Fruit fly (Drosophila melanogaster): ENCODE measurements around the gene Moe.

Moe gene

DNA sequence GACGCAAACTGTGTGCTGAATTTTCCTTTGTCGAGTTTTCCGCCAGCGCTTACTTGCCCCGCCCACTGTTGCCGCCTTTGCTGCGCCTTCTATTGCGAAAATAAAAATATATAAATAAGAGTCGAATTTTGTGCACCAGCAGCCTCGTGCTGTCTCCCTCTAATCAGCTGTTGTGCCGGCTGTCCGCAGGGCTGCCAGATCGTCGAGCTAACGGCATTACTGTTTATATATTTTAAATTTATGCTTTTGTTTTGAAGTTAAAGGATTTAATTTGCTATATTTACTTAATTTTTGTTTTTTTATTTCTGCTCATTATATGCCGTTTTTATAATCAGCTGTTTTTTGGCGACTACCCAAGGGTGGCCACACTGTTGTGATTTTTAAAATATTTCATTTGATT is 2.0 kb upstream of the Moe start, which contains the start of gene Uros1 (continued):
- TF ChIP-seq Met (GFP tag; optimal IDR thresholded peaks at IDR 0.05): peak; percentile 28
- peak; percentile 53 for TF ChIP-seq Hr4 (GFP tag; optimal IDR thresholded peaks at IDR 0.05)
- no peak for TF ChIP-seq CG8119 (GFP tag; IDR thresholded peaks at IDR 0.05)
- peak; percentile 33 for TF ChIP-seq topi (GFP tag; optimal IDR thresholded peaks at IDR 0.05)
- TF ChIP-seq net (GFP tag; optimal IDR thresholded peaks at IDR 0.05): no peak
- peak; percentile 19 for TF ChIP-seq CG31627 (GFP tag; optimal IDR thresholded peaks at IDR 0.05)
- TF ChIP-seq CG4318 (GFP tag; optimal IDR thresholded peaks at IDR 0.05): no peak
- TF ChIP-seq cyc (GFP tag; optimal IDR thresholded peaks at IDR 0.05): peak; percentile 3

DNA sequence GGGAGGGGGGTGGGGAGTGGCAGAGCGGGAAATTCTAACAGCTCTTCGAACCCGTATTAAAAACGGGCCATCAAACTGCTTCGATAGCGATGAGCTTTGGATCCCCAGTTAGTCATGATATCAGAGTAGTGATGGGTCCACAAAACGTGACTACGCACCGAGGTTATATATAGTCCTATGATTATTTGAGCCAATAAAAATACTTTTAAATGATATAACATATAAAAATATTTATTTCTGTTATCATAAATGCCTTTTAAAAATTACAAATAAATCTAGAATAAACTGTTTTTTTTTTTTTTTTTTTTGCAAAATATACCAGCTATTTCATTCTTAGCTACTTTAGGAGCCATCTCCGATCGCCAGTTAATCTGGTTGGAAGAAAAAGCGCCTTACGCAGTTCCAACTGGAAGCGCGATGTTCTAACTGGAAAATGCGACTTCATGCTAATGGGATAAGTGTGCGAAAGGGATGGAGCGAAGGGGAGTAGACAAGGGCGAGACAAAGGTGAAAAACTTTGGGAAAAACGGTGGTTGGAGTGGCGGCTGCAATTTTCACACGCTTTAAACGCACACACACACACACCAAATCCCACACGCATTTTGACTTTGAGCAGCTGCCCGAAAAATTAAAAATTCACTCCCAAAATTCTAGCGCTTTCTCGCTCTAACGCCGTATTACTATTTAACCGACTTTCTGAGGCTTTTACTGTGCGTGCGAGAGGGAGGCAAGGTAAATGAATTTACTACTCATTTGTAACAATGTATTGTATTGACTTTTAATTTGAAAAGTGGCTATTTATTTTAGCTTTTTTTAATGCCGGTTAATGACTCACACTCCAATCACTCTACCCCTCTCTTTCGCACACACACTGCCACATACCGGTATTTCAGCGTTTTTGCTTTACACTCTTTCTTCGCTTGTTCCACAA is 1.0 kb downstream of the Moe start:
- TF ChIP-seq fkh (GFP tag; optimal IDR thresholded peaks at IDR 0.05) (peak; percentile 65), CG10631 (GFP tag; optimal IDR thresholded peaks at IDR 0.05) (peak; percentile 37), OdsH (GFP tag; optimal IDR thresholded peaks at IDR 0.05) (peak; percentile 8), eg (GFP tag; IDR thresholded peaks at IDR 0.05) (0 out of 3 replicates have a peak, but pooled peaks have one; percentile 19), acj6 (GFP tag; optimal IDR thresholded peaks at IDR 0.05) (peak; percentile 11), CG15336 (GFP tag; IDR thresholded peaks at IDR 0.05) (peak; percentile 61), CG32006 (GFP tag; optimal IDR thresholded peaks at IDR 0.05) (peak; percentile 48), CG7368 (GFP tag; optimal IDR thresholded peaks at IDR 0.05) (no peak), Eip78C (GFP tag) (peak; percentile 45), fd59A (GFP tag; optimal IDR thresholded peaks at IDR 0.05) (no peak), CG8119 (GFP tag; IDR thresholded peaks at IDR 0.05) (peak; percentile 45; the same call in 1 of the 3 replicates), cyc (GFP tag; optimal IDR thresholded peaks at IDR 0.05) (no peak), achi (GFP tag; optimal IDR thresholded peaks at IDR 0.05) (peak; percentile 10), dsx (GFP tag; optimal IDR thresholded peaks at IDR 0.05; ENCODE audit: poor library complexity, severe bottlenecking) (peak; percentile 16), CG6163 (GFP tag; IDR thresholded peaks at IDR 0.05) (0 out of 3 replicates have a peak, but pooled peaks have one; percentile 9), vri (GFP tag; optimal IDR thresholded peaks at IDR 0.05) (peak; percentile 1), CG9139 (GFP tag; optimal IDR thresholded peaks at IDR 0.05) (no peak), pdm3 (GFP tag; optimal IDR thresholded peaks at IDR 0.05) (peak; percentile 3)

DNA sequence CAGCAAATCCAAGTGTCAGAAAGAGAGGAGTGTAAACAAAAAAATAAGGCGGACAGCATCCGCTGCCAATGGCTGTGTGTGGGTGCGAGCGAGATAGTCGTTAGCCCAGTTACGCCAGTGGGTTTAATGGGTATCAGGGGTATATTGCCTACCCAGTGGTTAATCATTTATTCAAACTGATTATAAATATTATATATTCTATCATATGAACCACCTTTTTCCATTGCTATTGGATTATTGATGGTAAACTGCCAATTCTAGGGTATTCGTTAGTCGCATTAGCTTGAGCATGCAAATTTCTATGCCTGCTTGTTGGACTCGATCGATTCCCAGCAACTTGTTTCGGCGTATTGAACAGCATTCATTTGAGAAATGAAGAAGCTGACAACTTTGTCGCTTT is 2.1 kb downstream of the Moe start:
- TF ChIP-seq CG6276 (GFP tag; optimal IDR thresholded peaks at IDR 0.05) (peak; percentile 94), Eip93F (GFP tag; optimal IDR thresholded peaks at IDR 0.05) (peak; percentile 88), CG11902 (GFP tag; optimal IDR thresholded peaks at IDR 0.05) (peak; percentile 89), CG16779 (tag; optimal IDR thresholded peaks at IDR 0.05) (peak; percentile 83), svp (GFP tag) (peak; percentile 95), CG10631 (GFP tag; optimal IDR thresholded peaks at IDR 0.05) (peak; percentile 92), Smox (GFP tag; optimal IDR thresholded peaks at IDR 0.05) (peak; percentile 88), CG10669 (GFP tag; optimal IDR thresholded peaks at IDR 0.05) (peak; percentile 86), CG3032 (tag; optimal IDR thresholded peaks at IDR 0.05) (peak; percentile 85), CG9139 (GFP tag; optimal IDR thresholded peaks at IDR 0.05) (peak; percentile 80), cyc (GFP tag; optimal IDR thresholded peaks at IDR 0.05) (peak; percentile 89), salr (GFP tag; optimal IDR thresholded peaks at IDR 0.05) (peak; percentile 76 to 85), Lpt (GFP tag; optimal IDR thresholded peaks at IDR 0.05) (peak; percentile 95), Blimp-1 (GFP tag; optimal IDR thresholded peaks at IDR 0.05) (peak; percentile 78), CG32006 (GFP tag; optimal IDR thresholded peaks at IDR 0.05) (peak; percentile 96), achi (GFP tag; optimal IDR thresholded peaks at IDR 0.05) (peak; percentile 92), ss (GFP tag; optimal IDR thresholded peaks at IDR 0.05) (peak; percentile 72 to 82), CG15336 (GFP tag; IDR thresholded peaks at IDR 0.05) (peak; percentile 97), CG6163 (GFP tag; IDR thresholded peaks at IDR 0.05) (peak; percentile 97), eg (GFP tag; IDR thresholded peaks at IDR 0.05) (peak; percentile 98), Eip78C (GFP tag) (peak; percentile 97), Sox14 (GFP tag; optimal IDR thresholded peaks at IDR 0.05) (peak; percentile 90), CG31627 (GFP tag; optimal IDR thresholded peaks at IDR 0.05) (peak; percentile 87), CG6792 (GFP tag; optimal IDR thresholded peaks at IDR 0.05) (peak; percentile 92), CG34406 (GFP tag; optimal IDR thresholded peaks at IDR 0.05) (peak; percentile 93), CG7368 (GFP tag; optimal IDR thresholded peaks at IDR 0.05) (peak; percentile 88), OdsH (GFP tag; optimal IDR thresholded peaks at IDR 0.05) (peak; percentile 95), esn (GFP tag; optimal IDR thresholded peaks at IDR 0.05) (peak; percentile 92), Eip75B (GFP tag; optimal IDR thresholded peaks at IDR 0.05) (peak; percentile 85), net (GFP tag; optimal IDR thresholded peaks at IDR 0.05) (peak; percentile 92), Ets21C (GFP tag; optimal IDR thresholded peaks at IDR 0.05) (peak; percentile 67), lz (GFP tag; optimal IDR thresholded peaks at IDR 0.05) (peak; percentile 88), CG8319 (GFP tag; optimal IDR thresholded peaks at IDR 0.05) (peak; percentile 87)

Data from whole organism, prepupa.